Fruit fly (Drosophila melanogaster) whole organism, embryonic: ENCODE data around the gene CG32243.
A peak's percentile ranks its signal among the peaks of the same experiment; 100 is the strongest.

Source experiments
- Ada2b ChIP-seq: fragments of 200-800 bp; sonication (Bioruptor generic); IDR thresholded peaks from 2 replicates; pipeline ENCODE4 v1.3.6; 2022; ENCODE audit warnings: missing biosample characterization, missing genetic modification characterization
- CG10543 ChIP-seq: fragments of 200-800 bp; sonication (Bioruptor generic); optimal IDR thresholded peaks from 3 replicates; lab custom pipeline; 2017; ENCODE audit warnings: missing biosample characterization, mild to moderate bottlenecking, missing genetic modification characterization, moderate library complexity
- CG13296 ChIP-seq: fragments of 200-800 bp; sonication (Bioruptor generic); optimal IDR thresholded peaks from 3 replicates; lab custom pipeline; 2018; ENCODE audit warnings: missing biosample characterization, mild to moderate bottlenecking, missing genetic modification characterization
- CG15011 ChIP-seq: fragments of 200-800 bp; sonication (Bioruptor generic); optimal IDR thresholded peaks from 3 replicates; lab custom pipeline; 2018; ENCODE audit warnings: missing biosample characterization, mild to moderate bottlenecking, missing genetic modification characterization
- CG15269 ChIP-seq: fragments of 200-800 bp; sonication (Bioruptor generic); optimal IDR thresholded peaks from 2 replicates; lab custom pipeline; 2018; ENCODE audit warnings: missing biosample characterization, mild to moderate bottlenecking, missing genetic modification characterization, moderate library complexity
- CG15696 ChIP-seq: fragments of 200-800 bp; sonication (Bioruptor generic); optimal IDR thresholded peaks from 2 replicates; lab custom pipeline; 2019; ENCODE audit warnings: missing biosample characterization, mild to moderate bottlenecking, missing genetic modification characterization, moderate library complexity
- CG16815 ChIP-seq: fragments of 200-800 bp; sonication (Bioruptor generic); optimal IDR thresholded peaks from 3 replicates; lab custom pipeline; 2017; ENCODE audit warnings: missing biosample characterization, mild to moderate bottlenecking, missing genetic modification characterization
- CG18011 ChIP-seq: fragments of 200-800 bp; sonication (Bioruptor generic); optimal IDR thresholded peaks from 2 replicates; lab custom pipeline; 2017; ENCODE audit warnings: missing biosample characterization, missing genetic modification characterization, mild to moderate bottlenecking, moderate library complexity, missing genotype
- CG18619 ChIP-seq: fragments of 200-800 bp; sonication (Bioruptor generic); optimal IDR thresholded peaks from 3 replicates; lab custom pipeline; 2017; ENCODE audit warnings: missing biosample characterization, mild to moderate bottlenecking, missing genetic modification characterization
- CG2116 ChIP-seq: fragments of 200-800 bp; sonication (Bioruptor generic); optimal IDR thresholded peaks from 3 replicates; lab custom pipeline; 2018; ENCODE audit warnings: missing biosample characterization, mild to moderate bottlenecking, missing genetic modification characterization
- CG30020 ChIP-seq: fragments of 200-800 bp; optimal IDR thresholded peaks from 2 replicates; lab custom pipeline; 2019; ENCODE audit warnings: missing biosample characterization, mild to moderate bottlenecking, missing genetic modification characterization, moderate library complexity
- CG32532 ChIP-seq: fragments of 200-800 bp; sonication (Bioruptor generic); IDR thresholded peaks from 2 replicates; pipeline ENCODE4 v1.3.6; 2022; ENCODE audit warnings: missing biosample characterization, missing genetic modification characterization
- CG32772 ChIP-seq: fragments of 200-800 bp; sonication (Bioruptor generic); IDR thresholded peaks from 2 replicates; pipeline ENCODE4 v1.3.6; 2022; ENCODE audit warnings: missing biosample characterization, missing genetic modification characterization
- CG4360 ChIP-seq: fragments of 200-800 bp; sonication (Bioruptor generic); IDR thresholded peaks from 2 replicates; pipeline ENCODE4 v1.3.6; 2022; ENCODE audit warnings: missing biosample characterization, missing genetic modification characterization
- CG4707 ChIP-seq: fragments of 200-800 bp; sonication (Bioruptor generic); optimal IDR thresholded peaks from 2 replicates; lab custom pipeline; 2018; ENCODE audit warnings: missing biosample characterization, mild to moderate bottlenecking, missing genetic modification characterization, moderate library complexity
- CG4854 ChIP-seq: fragments of 200-800 bp; sonication (Bioruptor generic); optimal IDR thresholded peaks from 2 replicates; lab custom pipeline; 2016; ENCODE audit warnings: missing biosample characterization, missing genetic modification characterization, inconsistent platforms
- CG6683 ChIP-seq: fragments of 200-800 bp; sonication (Bioruptor generic); optimal IDR thresholded peaks from 2 replicates; lab custom pipeline; 2017; ENCODE audit warnings: missing biosample characterization, mild to moderate bottlenecking, missing genetic modification characterization, missing genetic modification reagents
- CG8290 ChIP-seq, 3 experiments: fragments of 200-800 bp; sonication (Bioruptor generic); optimal IDR thresholded peaks; 2 replicates each; lab custom pipeline; 2016 to 2019; ENCODE audit warnings: missing biosample characterization in 3 of 3, missing genetic modification characterization in 3 of 3, mild to moderate bottlenecking in 2 of 3, moderate library complexity in 1 of 3
- CG9215 ChIP-seq: fragments of 200-800 bp; sonication (Bioruptor generic); IDR thresholded peaks from 2 replicates; pipeline ENCODE4 v1.3.6; 2022; ENCODE audit warnings: missing biosample characterization, missing genetic modification characterization
- CkIIα-i1 ChIP-seq: fragments of 200-800 bp; sonication (Bioruptor generic); IDR thresholded peaks from 2 replicates; pipeline ENCODE4 v1.3.6; 2022; ENCODE audit warnings: missing biosample characterization, missing genetic modification characterization
- D19A ChIP-seq: fragments of 200-800 bp; optimal IDR thresholded peaks from 3 replicates; lab custom pipeline; 2019; ENCODE audit warnings: missing biosample characterization, mild to moderate bottlenecking, missing genetic modification characterization, moderate library complexity
- Dip3 ChIP-seq: fragments of 200-800 bp; sonication (Bioruptor generic); optimal IDR thresholded peaks from 3 replicates; lab custom pipeline; 2016; ENCODE audit warnings: missing biosample characterization, missing genetic modification characterization
- Dp ChIP-seq: fragments of 200-800 bp; sonication (Bioruptor generic); optimal IDR thresholded peaks from 2 replicates; lab custom pipeline; 2018; ENCODE audit warnings: missing biosample characterization, mild to moderate bottlenecking, missing genetic modification characterization, moderate library complexity
- HLH3B ChIP-seq: fragments of 200-800 bp; sonication (Bioruptor generic); IDR thresholded peaks from 2 replicates; pipeline ENCODE4 v1.3.6; 2022; ENCODE audit warnings: missing biosample characterization, missing genetic modification characterization
- HLH54F ChIP-seq: fragments of 200-800 bp; sonication (Bioruptor generic); optimal IDR thresholded peaks from 3 replicates; lab custom pipeline; 2016; ENCODE audit warnings: missing biosample characterization, missing genetic modification characterization
- Hey ChIP-seq: fragments of 200-800 bp; sonication (Bioruptor generic); optimal IDR thresholded peaks from 3 replicates; lab custom pipeline; 2018; ENCODE audit warnings: missing biosample characterization, mild to moderate bottlenecking, missing genetic modification characterization
- Hr78 ChIP-seq, 2 experiments: fragments of 200-800 bp in 1 of 2; fragments of >200 bp in 1 of 2; sonication (Bioruptor generic) in 1 of 2; optimal IDR thresholded peaks; 2 replicates each; lab custom pipeline; 2017 to 2019; ENCODE audit warnings: missing biosample characterization in 2 of 2, missing genetic modification characterization in 2 of 2, mild to moderate bottlenecking in 1 of 2, moderate library complexity in 1 of 2
- NFAT ChIP-seq: fragments of 200-800 bp; sonication (Bioruptor generic); IDR thresholded peaks from 2 replicates; pipeline ENCODE4 v1.3.6; 2022; ENCODE audit warnings: missing biosample characterization, missing genetic modification characterization
- Nf-YC ChIP-seq: fragments of 200-800 bp; optimal IDR thresholded peaks from 3 replicates; lab custom pipeline; 2019; ENCODE audit warnings: missing biosample characterization, mild to moderate bottlenecking, missing genetic modification characterization, moderate library complexity
- Poxn ChIP-seq: fragments of 200-800 bp; sonication (Bioruptor generic); IDR thresholded peaks from 2 replicates; pipeline ENCODE4 v1.3.6; 2022; ENCODE audit warnings: missing biosample characterization, missing genetic modification characterization
- Ravus ChIP-seq: fragments of 200-800 bp; sonication (Bioruptor generic); IDR thresholded peaks from 2 replicates; pipeline ENCODE4 v1.3.6; 2022; ENCODE audit warnings: missing biosample characterization, missing genetic modification characterization
- Usf ChIP-seq: fragments of 200-800 bp; sonication (Bioruptor generic); optimal IDR thresholded peaks from 2 replicates; lab custom pipeline; 2017; ENCODE audit warnings: missing genotype, missing biosample characterization, missing genetic modification characterization
- ac ChIP-seq: fragments of 200-800 bp; sonication (Bioruptor generic); optimal IDR thresholded peaks from 3 replicates; lab custom pipeline; 2017; ENCODE audit warnings: missing biosample characterization, mild to moderate bottlenecking, missing genetic modification characterization
- ap ChIP-seq: fragments of 200-800 bp; sonication (Bioruptor generic); IDR thresholded peaks from 2 replicates; pipeline ENCODE4 v1.3.6; 2022; ENCODE audit warnings: missing biosample characterization, missing genetic modification characterization
- btn ChIP-seq: fragments of 200-800 bp; sonication (Bioruptor generic); optimal IDR thresholded peaks from 2 replicates; lab custom pipeline; 2016; ENCODE audit warnings: missing biosample characterization, missing genetic modification characterization
- chif ChIP-seq, 2 experiments: fragments of 200-800 bp; sonication (Bioruptor generic); optimal IDR thresholded peaks; 3 replicates each; lab custom pipeline; 2016; ENCODE audit warnings: missing biosample characterization in 2 of 2, missing genetic modification characterization in 2 of 2
- chinmo ChIP-seq: fragments of 200-800 bp; sonication (Bioruptor generic); IDR thresholded peaks from 4 replicates; pipeline ENCODE4 v1.3.6; 2022; ENCODE audit warnings: missing biosample characterization, missing genetic modification characterization; ENCODE audit not compliant: partially characterized antibody
- chm ChIP-seq: fragments of 200-800 bp; sonication (Bioruptor generic); IDR thresholded peaks from 2 replicates; pipeline ENCODE4 v1.3.6; 2022; ENCODE audit warnings: missing biosample characterization, missing genetic modification characterization
- croc ChIP-seq: fragments of 200-800 bp; sonication (Bioruptor generic); conservative IDR thresholded peaks from 3 replicates; pipeline ENCODE4 v1.3.6; 2022; ENCODE audit warnings: missing biosample characterization, missing genetic modification characterization
- emc ChIP-seq: fragments of 200-800 bp; sonication (Bioruptor generic); optimal IDR thresholded peaks from 2 replicates; lab custom pipeline; 2016; ENCODE audit warnings: missing biosample characterization, missing genetic modification characterization
- hbn ChIP-seq: fragments of 200-800 bp; sonication (Bioruptor generic); IDR thresholded peaks from 2 replicates; pipeline ENCODE4 v1.3.6; 2022; ENCODE audit warnings: missing biosample characterization, missing genetic modification characterization; ENCODE audit not compliant: partially characterized antibody
- ken ChIP-seq: fragments of 200-800 bp; sonication (Bioruptor generic); IDR thresholded peaks from 3 replicates; pipeline ENCODE4 v1.3.6; 2022; ENCODE audit warnings: missing biosample characterization, missing genetic modification characterization
- org-1 ChIP-seq: fragments of 200-800 bp; sonication (Bioruptor generic); optimal IDR thresholded peaks from 2 replicates; lab custom pipeline; 2017; ENCODE audit warnings: missing biosample characterization, missing genetic modification characterization
- pfk ChIP-seq: fragments of 200-800 bp; sonication (Bioruptor generic); optimal IDR thresholded peaks from 2 replicates; lab custom pipeline; 2018; ENCODE audit warnings: missing biosample characterization, mild to moderate bottlenecking, missing genetic modification characterization, moderate library complexity
- sima ChIP-seq: fragments of 200-800 bp; sonication (Bioruptor generic); optimal IDR thresholded peaks from 2 replicates; lab custom pipeline; 2016; ENCODE audit warnings: missing biosample characterization, missing genetic modification characterization
- sug ChIP-seq: fragments of 200-800 bp; optimal IDR thresholded peaks from 2 replicates; lab custom pipeline; 2019; ENCODE audit warnings: missing biosample characterization, mild to moderate bottlenecking, missing genetic modification characterization, moderate library complexity
- twi ChIP-seq: fragments of 200-800 bp; optimal IDR thresholded peaks from 2 replicates; lab custom pipeline; 2019; ENCODE audit warnings: missing biosample characterization, mild to moderate bottlenecking, missing genetic modification characterization, moderate library complexity
- vfl ChIP-seq: fragments of 200-800 bp; sonication (Bioruptor generic); optimal IDR thresholded peaks from 2 replicates; lab custom pipeline; 2016; ENCODE audit warnings: missing biosample characterization, missing genetic modification characterization

CG32243 gene

dm6 chr3L:4541573-4542371 lies 728 bp upstream of the CG32243 start, which contains the start of gene CG11357 (continued):
- TF ChIP-seq hbn (GFP tag; lab: Robert Waterston, UW) = peak; percentile 66
- peak; percentile 98 for TF ChIP-seq ken (GFP tag; lab: Robert Waterston, UW)
- peak; percentile 99 for TF ChIP-seq Ada2b
- peak; percentile 98 for TF ChIP-seq croc
- peak; percentile 95 for TF ChIP-seq org-1
- TF ChIP-seq HLH54F (GFP tag; lab: Kevin White, UChicago) = peak; percentile 77
- TF ChIP-seq CG16815 (GFP tag; lab: Kevin White, UChicago) = peak; percentile 94
- peak; percentile 95 for TF ChIP-seq Usf (GFP tag; lab: Kevin White, UChicago)
- TF ChIP-seq sima (GFP tag; lab: Kevin White, UChicago) = peak; percentile 74
- peak; percentile 92 for TF ChIP-seq Nf-YC (tag; lab: Kevin White, UChicago)
- TF ChIP-seq CG13296 (GFP tag; lab: Kevin White, UChicago) = peak; percentile 99
- TF ChIP-seq CG9215 = peak; percentile 98
- TF ChIP-seq Hey = peak; percentile 83
- TF ChIP-seq Hr78 (GFP tag; optimal IDR thresholded peaks at IDR 0.05; lab: Kevin White, UChicago) = peak in 1 of 2 experiments; percentile 94
- TF ChIP-seq CG32532 = peak; percentile 99
- TF ChIP-seq CG18619 (GFP tag; lab: Kevin White, UChicago) = peak; percentile 98
- TF ChIP-seq sug (tag; lab: Kevin White, UChicago) = peak; percentile 98
- TF ChIP-seq CG2116 = peak; percentile 82
- peak; percentile 98 for TF ChIP-seq CG32772 (GFP tag; lab: Robert Waterston, UW)
- TF ChIP-seq CG4707 (GFP tag; lab: Kevin White, UChicago) = peak; percentile 95
- TF ChIP-seq chm (GFP tag; lab: Robert Waterston, UW) = peak; percentile 98
- TF ChIP-seq emc (GFP tag; lab: Kevin White, UChicago) = peak; percentile 67
- peak; percentile 91 for TF ChIP-seq CkIIα-i1 (GFP tag; lab: Robert Waterston, UW)
- TF ChIP-seq chif (GFP tag; optimal IDR thresholded peaks at IDR 0.05; lab: Kevin White, UChicago) = peak; percentile 72 to 82
- peak; percentile 70 for TF ChIP-seq pfk
- TF ChIP-seq Ravus (GFP tag; lab: Robert Waterston, UW) = peak; percentile 95
- TF ChIP-seq ac (GFP tag; lab: Kevin White, UChicago) = peak; percentile 88
- peak; percentile 98 for TF ChIP-seq ap (GFP tag; lab: Robert Waterston, UW)
- TF ChIP-seq Dip3 = peak; percentile 79
- TF ChIP-seq chinmo = peak; percentile 84
- TF ChIP-seq Poxn (GFP tag; lab: Robert Waterston, UW) = peak; percentile 95
- TF ChIP-seq D19A (tag; lab: Kevin White, UChicago) = peak; percentile 97
- peak; percentile 90 for TF ChIP-seq CG8290 (GFP tag; optimal IDR thresholded peaks at IDR 0.05; lab: Kevin White, UChicago)
- TF ChIP-seq CG8290 (tag; optimal IDR thresholded peaks at IDR 0.05; lab: Kevin White, UChicago) = peak; percentile 59 to 64
- peak; percentile 98 for TF ChIP-seq CG15696 (tag; lab: Kevin White, UChicago)
- TF ChIP-seq CG4360 (GFP tag; lab: Robert Waterston, UW) = peak; percentile 86
- peak; percentile 47 for TF ChIP-seq btn (GFP tag; lab: Kevin White, UChicago)
- peak; percentile 89 for TF ChIP-seq CG18011 (GFP tag; lab: Kevin White, UChicago)
- peak; percentile 96 for TF ChIP-seq CG6683 (GFP tag; lab: Kevin White, UChicago)
- peak; percentile 98 for TF ChIP-seq NFAT
- peak; percentile 92 for TF ChIP-seq CG15011
- TF ChIP-seq vfl = peak; percentile 90
- TF ChIP-seq HLH3B (GFP tag; lab: Robert Waterston, UW) = peak; percentile 99
- peak; percentile 44 for TF ChIP-seq Dp (GFP tag; lab: Kevin White, UChicago)
- TF ChIP-seq CG4854 (GFP tag; lab: Kevin White, UChicago) = peak; percentile 83
- TF ChIP-seq CG30020 = peak; percentile 88
- TF ChIP-seq CG15269 (tag; lab: Kevin White, UChicago) = peak; percentile 100
- TF ChIP-seq CG10543 (GFP tag; lab: Kevin White, UChicago) = peak; percentile 98
- TF ChIP-seq twi (tag; lab: Kevin White, UChicago) = peak; percentile 97
